Worm (Caenorhabditis elegans): ENCODE results near the gene scl-18.
A peak's percentile ranks its signal among the peaks of the same experiment; 100 is the strongest.

ce11 chrIV:11765507-11765906 is 11.3 kb upstream of the scl-18 start:
- TF ChIP-seq nhr-23 (tag; optimal IDR thresholded peaks at IDR 0.05) (no peak), nhr-12 (tag; optimal IDR thresholded peaks at IDR 0.05) (no peak), skn-1 (tag; optimal IDR thresholded peaks at IDR 0.05) (no peak), lin-11 (tag; optimal IDR thresholded peaks at IDR 0.05) (peak; percentile 70), mdl-1 (tag; optimal IDR thresholded peaks at IDR 0.05) (peak in 1 of 2 experiments; percentile 77)
